Worm (Caenorhabditis elegans) whole organism, mixed stage, embryonic: ENCODE measurements around the gene slc-9B.2.
A peak's percentile ranks its signal among the peaks of the same experiment; 100 is the strongest.

ENCODE experiments used
- M03D4.4 ChIP-seq: sonication (generic microtip); optimal IDR thresholded peaks from 2 replicates; lab custom pipeline; 2017; ENCODE audit warnings: mild to moderate bottlenecking, missing genetic modification characterization, missing compliant biosample characterization
- bed-3 ChIP-seq: fragments of 200-800 bp; sonication (Bioruptor generic); optimal IDR thresholded peaks from 3 replicates; lab custom pipeline; 2018; ENCODE audit warnings: mild to moderate bottlenecking, missing genetic modification characterization, moderate library complexity, missing compliant biosample characterization
- blmp-1 ChIP-seq: fragments of 150-350 bp; optimal IDR thresholded peaks from 2 replicates; lab custom pipeline; 2014; ENCODE audit warnings: missing biosample characterization, missing genetic modification characterization
- ceh-39 ChIP-seq: fragments of 150-350 bp; optimal IDR thresholded peaks from 2 replicates; lab custom pipeline; 2014; ENCODE audit warnings: missing biosample characterization, missing genetic modification characterization
- ceh-43 ChIP-seq: fragments of 200-800 bp; sonication (Bioruptor generic); optimal IDR thresholded peaks from 2 replicates; lab custom pipeline; 2018; ENCODE audit warnings: mild to moderate bottlenecking, missing genetic modification characterization, moderate library complexity, missing compliant biosample characterization
- ceh-83 ChIP-seq: fragments of 200-800 bp; sonication (Bioruptor generic); optimal IDR thresholded peaks from 2 replicates; lab custom pipeline; 2018; ENCODE audit warnings: mild to moderate bottlenecking, missing genetic modification characterization, missing compliant biosample characterization
- drap-1 ChIP-seq: fragments of 200-800 bp; sonication (Bioruptor generic); optimal IDR thresholded peaks from 3 replicates; lab custom pipeline; 2018; ENCODE audit warnings: mild to moderate bottlenecking, missing genetic modification characterization, missing compliant biosample characterization
- elt-1 ChIP-seq: sonication (generic microtip); optimal IDR thresholded peaks from 2 replicates; lab custom pipeline; 2017; ENCODE audit warnings: missing genetic modification characterization, mild to moderate bottlenecking, missing compliant biosample characterization, antibody characterized with exemption, moderate library complexity, borderline replicate concordance; ENCODE audit not compliant: insufficient read depth
- elt-3 ChIP-seq: fragments of 150-350 bp; optimal IDR thresholded peaks from 2 replicates; lab custom pipeline; 2014; ENCODE audit warnings: missing biosample characterization, missing genetic modification characterization
- ham-2 ChIP-seq: fragments of 200-800 bp; sonication (Bioruptor generic); optimal IDR thresholded peaks from 2 replicates; lab custom pipeline; 2018; ENCODE audit warnings: mild to moderate bottlenecking, missing genetic modification characterization, missing compliant biosample characterization
- lin-13 ChIP-seq: fragments of 150-350 bp; optimal IDR thresholded peaks from 2 replicates; lab custom pipeline; 2014; ENCODE audit warnings: missing biosample characterization, missing genetic modification characterization
- lin-32 ChIP-seq: fragments of 200-800 bp; sonication (Bioruptor generic); optimal IDR thresholded peaks from 2 replicates; lab custom pipeline; 2018; ENCODE audit warnings: mild to moderate bottlenecking, missing genetic modification characterization, missing compliant biosample characterization
- lsy-2 ChIP-seq: fragments of 150-350 bp; optimal IDR thresholded peaks from 2 replicates; lab custom pipeline; 2014; ENCODE audit warnings: missing biosample characterization, missing genetic modification characterization
- mab-5 ChIP-seq: fragments of 150-350 bp; optimal IDR thresholded peaks from 2 replicates; lab custom pipeline; 2014; ENCODE audit warnings: missing biosample characterization, missing genetic modification characterization
- mep-1 ChIP-seq: fragments of 150-350 bp; optimal IDR thresholded peaks from 2 replicates; lab custom pipeline; 2017; ENCODE audit warnings: missing biosample characterization, missing genetic modification reagents, missing genetic modification characterization, inconsistent platforms
- mls-2 ChIP-seq: sonication (generic microtip); optimal IDR thresholded peaks from 2 replicates; lab custom pipeline; 2016; ENCODE audit warnings: mild to moderate bottlenecking, missing genetic modification characterization, moderate library complexity, missing compliant biosample characterization
- nhr-12 ChIP-seq: fragments of 150-350 bp; optimal IDR thresholded peaks from 2 replicates; lab custom pipeline; 2014; ENCODE audit warnings: missing biosample characterization, missing genetic modification characterization
- nhr-2 ChIP-seq: fragments of 150-350 bp; optimal IDR thresholded peaks from 2 replicates; lab custom pipeline; 2014; ENCODE audit warnings: missing biosample characterization, missing genetic modification characterization
- nhr-28 ChIP-seq: fragments of 150-350 bp; optimal IDR thresholded peaks from 2 replicates; lab custom pipeline; 2014; ENCODE audit warnings: missing biosample characterization, missing genetic modification characterization
- nhr-76 ChIP-seq: sonication (generic microtip); optimal IDR thresholded peaks from 2 replicates; lab custom pipeline; 2017; ENCODE audit warnings: missing biosample characterization, missing genetic modification characterization
- pha-4 ChIP-seq: fragments of 150-350 bp; optimal IDR thresholded peaks from 2 replicates; lab custom pipeline; 2018; ENCODE audit warnings: missing biosample characterization, missing genetic modification reagents, missing genetic modification characterization
- sem-2 ChIP-seq: fragments of 200-800 bp; sonication (Bioruptor generic); optimal IDR thresholded peaks from 2 replicates; lab custom pipeline; 2018; ENCODE audit warnings: mild to moderate bottlenecking, missing genetic modification characterization, missing compliant biosample characterization
- snpc-4 ChIP-seq: fragments of 150-350 bp; optimal IDR thresholded peaks from 2 replicates; lab custom pipeline; 2014; ENCODE audit warnings: missing biosample characterization, missing genetic modification characterization
- sptf-1 ChIP-seq: sonication (generic microtip); optimal IDR thresholded peaks from 2 replicates; lab custom pipeline; 2017; ENCODE audit warnings: mild to moderate bottlenecking, missing genetic modification characterization, moderate library complexity, missing compliant biosample characterization
- tbx-8 ChIP-seq: fragments of 200-800 bp; sonication (Bioruptor generic); optimal IDR thresholded peaks from 2 replicates; lab custom pipeline; 2018; ENCODE audit warnings: mild to moderate bottlenecking, missing genetic modification characterization, moderate library complexity, missing compliant biosample characterization
- unc-120 ChIP-seq: sonication (generic microtip); optimal IDR thresholded peaks from 2 replicates; lab custom pipeline; 2017; ENCODE audit warnings: missing genetic modification characterization, missing compliant biosample characterization; ENCODE audit not compliant: poor library complexity, severe bottlenecking
- unc-39 ChIP-seq: fragments of 150-350 bp; optimal IDR thresholded peaks from 2 replicates; lab custom pipeline; 2014; ENCODE audit warnings: missing biosample characterization, missing genetic modification characterization
- unc-62 ChIP-seq: fragments of 150-350 bp; optimal IDR thresholded peaks from 2 replicates; lab custom pipeline; 2014; ENCODE audit warnings: missing biosample characterization, missing genetic modification reagents, missing genetic modification characterization
- zip-8 ChIP-seq: fragments of 150-350 bp; optimal IDR thresholded peaks from 2 replicates; lab custom pipeline; 2014; ENCODE audit warnings: missing biosample characterization, missing genetic modification characterization
- ztf-11 ChIP-seq: fragments of 150-350 bp; optimal IDR thresholded peaks from 2 replicates; lab custom pipeline; 2014; ENCODE audit warnings: missing biosample characterization, missing genetic modification characterization

The slc-9B.2 gene

DNA sequence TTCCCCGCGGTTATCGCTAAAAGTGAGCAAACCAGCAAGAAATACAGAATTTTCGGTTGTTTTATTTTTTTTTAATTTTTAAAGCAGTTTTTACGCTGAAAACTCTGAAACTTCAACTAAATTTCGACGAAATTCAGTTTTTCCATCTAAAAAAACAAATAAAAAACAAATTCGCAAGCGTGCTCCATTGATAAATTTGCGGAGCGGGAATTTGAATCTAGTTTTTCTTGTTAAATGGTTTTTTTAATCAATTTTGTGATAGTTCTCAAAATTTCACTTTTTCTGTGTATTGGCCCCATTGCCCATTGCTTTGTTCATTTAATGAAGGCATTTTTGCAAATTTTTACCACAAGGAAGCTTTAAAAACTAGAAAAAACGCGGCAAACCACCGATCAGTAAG lies 18.0 kb downstream of the slc-9B.2 start:
- no peak for TF ChIP-seq ham-2 (GFP tag; lab: Kevin White, UChicago)
- TF ChIP-seq mab-5 (tag; lab: Kevin White, UChicago): no peak
- no peak for TF ChIP-seq pha-4 (tag; lab: Kevin White, UChicago)
- TF ChIP-seq tbx-8 (GFP tag; lab: Kevin White, UChicago): no peak
- TF ChIP-seq unc-62 (GFP tag; lab: Kevin White, UChicago): no peak
- TF ChIP-seq zip-8 (tag; lab: Kevin White, UChicago): no peak
- TF ChIP-seq elt-1: no peak
- TF ChIP-seq unc-120: no peak
- TF ChIP-seq lin-13 (tag; lab: Kevin White, UChicago): no peak
- TF ChIP-seq sem-2 (GFP tag; lab: Kevin White, UChicago): no peak
- TF ChIP-seq nhr-28 (tag; lab: Kevin White, UChicago): no peak
- no peak for TF ChIP-seq nhr-2 (tag; lab: Kevin White, UChicago)
- no peak for TF ChIP-seq elt-3 (tag; lab: Kevin White, UChicago)
- no peak for TF ChIP-seq ceh-43 (GFP tag; lab: Kevin White, UChicago)
- TF ChIP-seq nhr-76 (tag; lab: Kevin White, UChicago): no peak
- no peak for TF ChIP-seq sptf-1 (tag; lab: Kevin White, UChicago)
- TF ChIP-seq unc-39 (tag; lab: Kevin White, UChicago): no peak
- TF ChIP-seq, all 35 proteins: peak for 0

DNA sequence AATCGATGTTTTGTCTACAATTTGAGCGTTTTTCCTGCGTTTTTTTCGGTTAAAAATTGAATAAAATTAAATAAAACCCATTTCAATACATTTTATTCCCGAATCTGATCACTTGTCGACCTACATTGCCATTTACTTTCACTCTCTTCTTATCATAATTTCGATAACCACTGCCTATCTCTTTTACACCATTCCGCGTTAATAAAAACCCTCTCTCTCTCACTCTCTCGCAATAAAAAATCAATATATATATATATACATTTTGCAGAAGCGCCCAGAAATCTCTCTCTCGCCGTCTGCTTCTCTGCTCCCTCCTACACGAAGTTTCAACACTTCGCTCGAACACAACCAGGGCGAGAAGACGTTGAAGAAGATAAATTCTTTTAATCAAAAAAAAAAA lies 18.4 kb downstream of the slc-9B.2 start, which contains the start of gene pptr-1:
Gene pptr-1, plus strand, starts transcription at position 269 of the 400 bp plus-strand sequence.
- TF ChIP-seq bed-3 (GFP tag; lab: Kevin White, UChicago) (no peak), M03D4.4 (tag; lab: Kevin White, UChicago) (no peak), elt-3 (tag; lab: Kevin White, UChicago) (peak; percentile 5), blmp-1 (tag; lab: Kevin White, UChicago) (peak; percentile 47), drap-1 (GFP tag; lab: Kevin White, UChicago) (no peak), ceh-39 (tag; lab: Kevin White, UChicago) (no peak), unc-120 (no peak)
- TF ChIP-seq, all 35 proteins: peak for 2

DNA sequence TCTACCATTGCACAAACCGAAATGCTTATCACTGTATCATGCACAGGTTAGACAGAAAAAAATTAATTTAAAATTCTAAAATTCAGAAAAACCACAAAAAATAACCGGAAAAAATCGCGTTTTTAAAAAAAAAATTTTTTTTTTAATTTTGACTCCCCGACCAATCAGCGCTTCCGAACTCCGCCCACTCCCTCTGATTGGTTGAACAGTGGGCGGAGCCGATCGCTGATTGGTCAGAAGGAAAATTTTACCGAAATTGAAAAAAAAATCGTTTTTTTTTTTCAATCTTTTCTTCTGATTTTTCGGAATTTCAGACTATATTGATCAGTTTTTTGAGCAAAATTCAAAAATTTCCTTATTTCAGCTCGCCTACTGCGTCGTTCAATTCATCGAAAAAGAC lies 22.5 kb downstream of the slc-9B.2 start:
- TF ChIP-seq lin-13 (tag; lab: Kevin White, UChicago) (no peak), ceh-39 (tag; lab: Kevin White, UChicago) (no peak), sem-2 (GFP tag; lab: Kevin White, UChicago) (no peak), lin-32 (GFP tag; lab: Kevin White, UChicago) (no peak), blmp-1 (tag; lab: Kevin White, UChicago) (no peak), ceh-83 (GFP tag; lab: Kevin White, UChicago) (no peak), mep-1 (tag; lab: Kevin White, UChicago) (no peak), nhr-28 (tag; lab: Kevin White, UChicago) (no peak), nhr-2 (tag; lab: Kevin White, UChicago) (no peak)

DNA sequence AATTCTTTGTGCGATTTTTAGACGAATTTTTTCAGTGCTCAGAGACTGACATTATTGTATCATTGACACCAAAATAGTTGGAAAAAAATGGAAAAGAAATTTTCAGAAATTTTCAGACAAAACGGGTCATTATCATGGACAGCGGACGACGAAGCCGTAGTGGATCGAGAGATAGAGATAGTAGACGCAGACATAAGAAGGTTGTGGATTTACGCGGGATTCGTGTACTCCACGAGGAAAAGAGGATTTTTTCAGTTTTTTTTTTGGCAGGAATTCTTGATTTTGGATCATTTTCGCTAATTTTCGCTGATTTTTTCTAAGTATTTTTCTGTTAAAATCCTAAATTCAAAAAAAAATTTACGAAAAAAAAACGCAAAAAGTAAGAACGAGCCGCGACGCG lies 28.7 kb downstream of the slc-9B.2 start, which contains the start of gene W08G11.3:
Gene W08G11.3, plus strand, starts transcription at position 107 of the 400 bp plus-strand sequence.
- TF ChIP-seq elt-1: no peak
- TF ChIP-seq unc-39 (tag; lab: Kevin White, UChicago): no peak
- no peak for TF ChIP-seq pha-4 (tag; lab: Kevin White, UChicago)
- TF ChIP-seq nhr-76 (tag; lab: Kevin White, UChicago): no peak
- no peak for TF ChIP-seq blmp-1 (tag; lab: Kevin White, UChicago)
- no peak for TF ChIP-seq elt-3 (tag; lab: Kevin White, UChicago)
- TF ChIP-seq ceh-83 (GFP tag; lab: Kevin White, UChicago): no peak
- TF ChIP-seq unc-120: no peak
- TF ChIP-seq drap-1 (GFP tag; lab: Kevin White, UChicago): no peak
- TF ChIP-seq sptf-1 (tag; lab: Kevin White, UChicago): no peak
- no peak for TF ChIP-seq snpc-4 (tag; lab: Kevin White, UChicago)
- no peak for TF ChIP-seq ztf-11 (tag; lab: Kevin White, UChicago)
- TF ChIP-seq sem-2 (GFP tag; lab: Kevin White, UChicago): no peak
- no peak for TF ChIP-seq ham-2 (GFP tag; lab: Kevin White, UChicago)

DNA sequence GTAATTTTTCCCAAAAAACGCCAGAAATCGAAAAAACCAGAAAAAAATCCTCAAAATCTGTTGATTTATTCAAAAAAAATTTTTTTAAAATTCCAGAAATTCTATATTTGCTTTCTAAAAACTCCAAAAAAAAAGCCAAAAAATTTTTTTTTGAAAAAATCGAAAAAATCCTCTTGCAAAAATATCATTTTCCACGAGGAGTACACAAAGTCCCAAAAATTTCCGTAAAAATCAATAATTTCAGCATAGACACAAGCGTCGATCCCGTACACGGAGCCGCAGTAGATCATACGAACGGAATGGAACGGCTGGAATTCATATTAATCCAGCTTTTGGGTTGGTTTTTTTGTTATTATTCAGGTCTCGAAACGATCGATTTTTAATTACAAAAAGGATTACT lies 29.3 kb downstream of the slc-9B.2 start:
- TF ChIP-seq ceh-83 (GFP tag; lab: Kevin White, UChicago): no peak
- TF ChIP-seq elt-1: no peak
- TF ChIP-seq tbx-8 (GFP tag; lab: Kevin White, UChicago): no peak
- no peak for TF ChIP-seq elt-3 (tag; lab: Kevin White, UChicago)
- no peak for TF ChIP-seq nhr-2 (tag; lab: Kevin White, UChicago)
- no peak for TF ChIP-seq sptf-1 (tag; lab: Kevin White, UChicago)
- no peak for TF ChIP-seq sem-2 (GFP tag; lab: Kevin White, UChicago)
- TF ChIP-seq unc-62 (GFP tag; lab: Kevin White, UChicago): no peak
- TF ChIP-seq ceh-43 (GFP tag; lab: Kevin White, UChicago): no peak
- no peak for TF ChIP-seq mab-5 (tag; lab: Kevin White, UChicago)
- TF ChIP-seq nhr-28 (tag; lab: Kevin White, UChicago): no peak
- no peak for TF ChIP-seq unc-120
- no peak for TF ChIP-seq lin-32 (GFP tag; lab: Kevin White, UChicago)
- TF ChIP-seq lsy-2 (tag; lab: Kevin White, UChicago): no peak
- no peak for TF ChIP-seq bed-3 (GFP tag; lab: Kevin White, UChicago)
- no peak for TF ChIP-seq mls-2 (tag; lab: Kevin White, UChicago)
- TF ChIP-seq nhr-12 (tag; lab: Kevin White, UChicago): no peak
- no peak for TF ChIP-seq pha-4 (tag; lab: Kevin White, UChicago)
- TF ChIP-seq M03D4.4 (tag; lab: Kevin White, UChicago): no peak
